ENCODE assay signal across 2 fruit fly cellular contexts in the genomic region with DNA sequence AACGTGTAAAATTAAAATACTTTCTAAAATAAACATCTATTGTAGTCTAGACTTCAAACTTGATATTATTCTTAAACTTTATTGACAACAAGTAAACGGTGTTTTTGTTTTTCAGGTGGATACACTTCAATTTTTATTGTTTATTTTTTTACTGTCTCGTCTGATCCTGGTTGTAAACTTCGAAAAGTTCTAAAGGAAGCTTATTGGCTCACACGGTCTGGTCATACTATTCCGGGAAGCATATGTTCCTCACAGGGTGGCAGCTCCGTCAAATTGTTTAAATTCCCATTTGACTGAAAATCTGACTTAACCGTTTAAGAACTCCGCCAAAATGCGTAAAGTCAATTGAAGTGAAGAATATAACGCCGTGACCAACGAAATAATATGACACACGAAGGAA.
TF ChIP-seq lines count a peak whose summit lies in the region.

Gene CG11983, plus strand, starts transcription at position 120 of the 400 bp plus-strand sequence.

TF ChIP-seq in whole organism, embryonic, 481 proteins besides CTCF, POLR2A, EP300 and RAD21 (continued from another document and continues in another):
- TF ChIP-seq BtbVII (GFP tag; optimal IDR thresholded peaks at IDR 0.05; lab: Kevin White, UChicago) (no peak), E2f2 (GFP tag; IDR thresholded peaks at IDR 0.05; lab: Robert Waterston, UW) (peak; percentile 81), CG2889 (GFP tag; IDR thresholded peaks at IDR 0.05; lab: Robert Waterston, UW) (no peak), CG34422 (GFP tag; IDR thresholded peaks at IDR 0.05; lab: Robert Waterston, UW) (no peak), ap (GFP tag; IDR thresholded peaks at IDR 0.05; lab: Robert Waterston, UW) (no peak), usp (GFP tag; optimal IDR thresholded peaks at IDR 0.05; lab: Kevin White, UChicago) (no peak), Dip3 (GFP tag; optimal IDR thresholded peaks at IDR 0.05; lab: Kevin White, UChicago) (no peak), CG2202 (tag; optimal IDR thresholded peaks at IDR 0.05; lab: Kevin White, UChicago) (no peak), D (optimal IDR thresholded peaks at IDR 0.05; lab: Kevin White, UChicago) (no peak), D (GFP tag; optimal IDR thresholded peaks at IDR 0.05; lab: Kevin White, UChicago) (no peak), CG1602 (GFP tag; optimal IDR thresholded peaks at IDR 0.05; lab: Kevin White, UChicago) (no peak), CG11695 (GFP tag; IDR thresholded peaks at IDR 0.05; lab: Robert Waterston, UW) (no peak), CG6175 (GFP tag; IDR thresholded peaks at IDR 0.05; lab: Robert Waterston, UW) (no peak), CG15479 (GFP tag; optimal IDR thresholded peaks at IDR 0.05; lab: Kevin White, UChicago) (no peak), abd-A (tag; optimal IDR thresholded peaks at IDR 0.05; lab: Kevin White, UChicago) (no peak), CG11723 (GFP tag; optimal IDR thresholded peaks at IDR 0.05; lab: Kevin White, UChicago) (no peak), CG13775 (GFP tag; optimal IDR thresholded peaks at IDR 0.05; lab: Kevin White, UChicago) (no peak), CG15601 (tag; optimal IDR thresholded peaks at IDR 0.05; lab: Kevin White, UChicago) (no peak), CG6272 (GFP tag; IDR thresholded peaks at IDR 0.05; lab: Robert Waterston, UW) (no peak), CG1792 (GFP tag; optimal IDR thresholded peaks at IDR 0.05; lab: Kevin White, UChicago) (no peak), H15 (GFP tag; IDR thresholded peaks at IDR 0.05; lab: Robert Waterston, UW) (no peak), crol (GFP tag; IDR thresholded peaks at IDR 0.05; lab: Robert Waterston, UW) (no peak), CG1529 (GFP tag; optimal IDR thresholded peaks at IDR 0.05; lab: Kevin White, UChicago) (no peak), croc (GFP tag; conservative IDR thresholded peaks at IDR 0.05; lab: Robert Waterston, UW) (no peak), dm (GFP tag; optimal IDR thresholded peaks at IDR 0.05; lab: Kevin White, UChicago) (no peak), gcm (GFP tag; optimal IDR thresholded peaks at IDR 0.05; lab: Kevin White, UChicago) (no peak), pros (GFP tag; optimal IDR thresholded peaks at IDR 0.05; lab: Kevin White, UChicago) (no peak), knrl (GFP tag; IDR thresholded peaks at IDR 0.05; lab: Robert Waterston, UW; ENCODE audit: partially characterized antibody) (no peak), ac (GFP tag; optimal IDR thresholded peaks at IDR 0.05; lab: Kevin White, UChicago) (no peak), Abd-B (GFP tag; optimal IDR thresholded peaks at IDR 0.05; lab: Kevin White, UChicago) (no peak), CG34376 (GFP tag; optimal IDR thresholded peaks at IDR 0.05; lab: Kevin White, UChicago) (no peak), Hmx (GFP tag; optimal IDR thresholded peaks at IDR 0.05; lab: Kevin White, UChicago) (no peak), pfk (GFP tag; optimal IDR thresholded peaks at IDR 0.05; lab: Kevin White, UChicago) (no peak), CG30020 (tag; optimal IDR thresholded peaks at IDR 0.05; lab: Kevin White, UChicago) (no peak), YL-1 (GFP tag; optimal IDR thresholded peaks at IDR 0.05; lab: Kevin White, UChicago) (peak; percentile 8), Sry-β (GFP tag; optimal IDR thresholded peaks at IDR 0.05; lab: Kevin White, UChicago) (no peak), CG12744 (GFP tag; optimal IDR thresholded peaks at IDR 0.05; lab: Kevin White, UChicago) (no peak), CG6689 (GFP tag; IDR thresholded peaks at IDR 0.05; lab: Robert Waterston, UW) (no peak), Pdp1 (GFP tag; optimal IDR thresholded peaks at IDR 0.05; lab: Kevin White, UChicago) (peak in 1 of 2 experiments; percentile 6), Vsx1 (GFP tag; optimal IDR thresholded peaks at IDR 0.05; lab: Kevin White, UChicago) (no peak), inv (GFP tag; IDR thresholded peaks at IDR 0.05; lab: Robert Waterston, UW; ENCODE audit: partially characterized antibody) (no peak), nerfin-2 (GFP tag; IDR thresholded peaks at IDR 0.05; lab: Robert Waterston, UW; ENCODE audit: partially characterized antibody) (no peak), onecut (GFP tag; IDR thresholded peaks at IDR 0.05; lab: Robert Waterston, UW) (no peak), CG15269 (tag; optimal IDR thresholded peaks at IDR 0.05; lab: Kevin White, UChicago) (no peak), CG9609 (GFP tag; optimal IDR thresholded peaks at IDR 0.05; lab: Kevin White, UChicago) (no peak), eyg (GFP tag; optimal IDR thresholded peaks at IDR 0.05; lab: Kevin White, UChicago) (no peak), aop (GFP tag; IDR thresholded peaks at IDR 0.05; lab: Robert Waterston, UW) (no peak), zen2 (GFP tag; IDR thresholded peaks at IDR 0.05; lab: Robert Waterston, UW; ENCODE audit: partially characterized antibody) (no peak), Oli (tag; optimal IDR thresholded peaks at IDR 0.05; lab: Kevin White, UChicago) (no peak), Rx (GFP tag; IDR thresholded peaks at IDR 0.05; lab: Robert Waterston, UW) (no peak), grau (tag; optimal IDR thresholded peaks at IDR 0.05; lab: Kevin White, UChicago) (no peak), Max (GFP tag; optimal IDR thresholded peaks at IDR 0.05; lab: Kevin White, UChicago) (no peak), CG7271 (tag; optimal IDR thresholded peaks at IDR 0.05; lab: Kevin White, UChicago) (no peak), CG3065 (GFP tag; optimal IDR thresholded peaks at IDR 0.05; lab: Kevin White, UChicago) (no peak), fu2 (GFP tag; optimal IDR thresholded peaks at IDR 0.05; lab: Kevin White, UChicago) (no peak), CG32532 (GFP tag; IDR thresholded peaks at IDR 0.05; lab: Robert Waterston, UW) (no peak), Tbp (GFP tag; optimal IDR thresholded peaks at IDR 0.05; lab: Kevin White, UChicago) (no peak), CG2875 (GFP tag; optimal IDR thresholded peaks at IDR 0.05; lab: Kevin White, UChicago) (no peak), CG10959 (GFP tag; IDR thresholded peaks at IDR 0.05; lab: Robert Waterston, UW) (no peak), vvl (GFP tag; IDR thresholded peaks at IDR 0.05; lab: Robert Waterston, UW) (no peak), sna (GFP tag; IDR thresholded peaks at IDR 0.05; lab: Robert Waterston, UW; ENCODE audit: partially characterized antibody) (no peak), CG2678 (tag; optimal IDR thresholded peaks at IDR 0.05; lab: Kevin White, UChicago) (no peak), slp2 (GFP tag; optimal IDR thresholded peaks at IDR 0.05; lab: Kevin White, UChicago) (no peak), prd (optimal IDR thresholded peaks at IDR 0.05; lab: Kevin White, UChicago) (no peak), prd (GFP tag; IDR thresholded peaks at IDR 0.05; lab: Robert Waterston, UW) (no peak), Asciz (GFP tag; optimal IDR thresholded peaks at IDR 0.05; lab: Kevin White, UChicago) (no peak), Sry-δ (GFP tag; optimal IDR thresholded peaks at IDR 0.05; lab: Kevin White, UChicago) (peak; percentile 37)

TF ChIP-seq in whole organism, prepupa, 60 proteins besides CTCF, POLR2A, EP300 and RAD21 (continued from another document):
- TF ChIP-seq lz (GFP tag; optimal IDR thresholded peaks at IDR 0.05; lab: Kevin White, UChicago) = no peak
TF ChIP-seq in whole organism, prepupa: peak in this region for 7.
